Worm (Caenorhabditis elegans) whole organism, L1 larva: Measurements from ENCODE around the gene tpra-1.
A peak's percentile ranks its signal among the peaks of the same experiment; 100 is the strongest.

ENCODE experiments used
- C04F5.9 ChIP-seq: sonication (generic microtip); optimal IDR thresholded peaks from 2 replicates; lab custom pipeline; 2016; ENCODE audit warnings: missing genetic modification characterization, missing compliant biosample characterization
- C16A3.4 ChIP-seq: fragments of 150-350 bp; optimal IDR thresholded peaks from 2 replicates; lab custom pipeline; 2014; ENCODE audit warnings: missing biosample characterization, missing genetic modification characterization
- F16B12.6 ChIP-seq: fragments of 150-350 bp; optimal IDR thresholded peaks from 2 replicates; lab custom pipeline; 2014; ENCODE audit warnings: missing biosample characterization, missing genetic modification characterization
- alr-1 ChIP-seq: fragments of 200-800 bp; sonication (Bioruptor generic); optimal IDR thresholded peaks from 2 replicates; lab custom pipeline; 2018; ENCODE audit warnings: borderline replicate concordance, mild to moderate bottlenecking, missing genetic modification characterization, missing compliant biosample characterization
- aly-2 ChIP-seq: fragments of 150-350 bp; optimal IDR thresholded peaks from 2 replicates; lab custom pipeline; 2014; ENCODE audit warnings: missing biosample characterization, missing genetic modification characterization
- ceh-63 ChIP-seq: fragments of 200-800 bp; sonication (Bioruptor generic); optimal IDR thresholded peaks from 2 replicates; lab custom pipeline; 2018; ENCODE audit warnings: mild to moderate bottlenecking, missing genetic modification characterization, missing compliant biosample characterization
- ceh-8 ChIP-seq: fragments of 200-800 bp; sonication (Bioruptor generic); optimal IDR thresholded peaks from 2 replicates; lab custom pipeline; 2018; ENCODE audit warnings: mild to moderate bottlenecking, missing genetic modification characterization, moderate library complexity, missing compliant biosample characterization
- ceh-82 ChIP-seq, 3 experiments: fragments of 150-350 bp in 1 of 3; sonication (generic microtip) in 2 of 3; optimal IDR thresholded peaks; 2 replicates each; lab custom pipeline; 2014 to 2017; ENCODE audit warnings: missing biosample characterization in 3 of 3, missing genetic modification characterization in 3 of 3
- ceh-88 ChIP-seq: fragments of 200-800 bp; sonication (Bioruptor generic); IDR thresholded peaks from 2 replicates; pipeline ENCODE4 v1.3.6; 2022; ENCODE audit warnings: missing genetic modification characterization, missing compliant biosample characterization
- ceh-90 ChIP-seq: sonication (generic microtip); optimal IDR thresholded peaks from 2 replicates; lab custom pipeline; 2016; ENCODE audit warnings: missing genetic modification characterization, missing compliant biosample characterization
- efl-1 ChIP-seq, 4 experiments: fragments of 150-350 bp; optimal IDR thresholded peaks in 3 of 4; peaks in 1 of 4; 1 replicate in 1 of 4; 2 replicates in 3 of 4; lab custom pipeline; 2014; ENCODE audit warnings: missing biosample characterization in 2 of 4, missing genetic modification characterization in 2 of 4, missing genetic modification reagents in 2 of 4
- efl-3 ChIP-seq: fragments of 200-800 bp; sonication (Bioruptor generic); optimal IDR thresholded peaks from 2 replicates; lab custom pipeline; 2018; ENCODE audit warnings: mild to moderate bottlenecking, missing genetic modification characterization, missing compliant biosample characterization
- egl-13 ChIP-seq: sonication (generic microtip); optimal IDR thresholded peaks from 2 replicates; lab custom pipeline; 2016; ENCODE audit warnings: missing genotype, missing genetic modification reagents, missing genetic modification characterization, missing compliant biosample characterization
- egl-27 ChIP-seq, 2 experiments: fragments of 150-350 bp in 1 of 2; sonication (generic microtip); optimal IDR thresholded peaks; 3 replicates each; lab custom pipeline; 2017 to 2018; ENCODE audit warnings: missing biosample characterization in 2 of 2, missing genetic modification characterization in 2 of 2, missing genetic modification reagents in 2 of 2
- elt-2 ChIP-seq: sonication (generic microtip); optimal IDR thresholded peaks from 2 replicates; lab custom pipeline; 2016; ENCODE audit warnings: missing genetic modification characterization, mild to moderate bottlenecking, inconsistent platforms, missing compliant biosample characterization, missing genetic modification reagents
- elt-3 ChIP-seq, 6 experiments: fragments of 150-350 bp in 1 of 6; sonication (generic microtip); optimal IDR thresholded peaks; 2 replicates each; lab custom pipeline; 2017 to 2018; ENCODE audit warnings: missing biosample characterization in 6 of 6, missing genetic modification characterization in 6 of 6, inconsistent platforms in 1 of 6
- fkh-10 ChIP-seq: sonication (generic microtip); optimal IDR thresholded peaks from 2 replicates; lab custom pipeline; 2017; ENCODE audit warnings: missing biosample characterization, missing genetic modification reagents, missing genetic modification characterization
- fos-1 ChIP-seq: fragments of 150-350 bp; optimal IDR thresholded peaks from 2 replicates; lab custom pipeline; 2014; ENCODE audit warnings: missing biosample characterization, missing genetic modification characterization
- hlh-17 ChIP-seq: fragments of 200-800 bp; sonication (Bioruptor generic); optimal IDR thresholded peaks from 2 replicates; lab custom pipeline; 2018; ENCODE audit warnings: missing genetic modification characterization, mild to moderate bottlenecking, missing compliant biosample characterization, moderate library complexity, borderline replicate concordance
- hpl-2 ChIP-seq: fragments of 150-350 bp; optimal IDR thresholded peaks from 2 replicates; lab custom pipeline; 2014; ENCODE audit warnings: missing biosample characterization, missing genetic modification reagents, missing genetic modification characterization
- jun-1 ChIP-seq: fragments of 150-350 bp; optimal IDR thresholded peaks from 2 replicates; lab custom pipeline; 2014; ENCODE audit warnings: missing biosample characterization, missing genetic modification reagents, missing genetic modification characterization
- lin-15B ChIP-seq: fragments of 150-350 bp; sonication (generic microtip); optimal IDR thresholded peaks from 3 replicates; lab custom pipeline; 2014; ENCODE audit warnings: missing biosample characterization, missing genetic modification characterization
- mdl-1 ChIP-seq, 2 experiments: fragments of 150-350 bp; optimal IDR thresholded peaks; 2 replicates each; lab custom pipeline; 2014 to 2017; ENCODE audit warnings: missing biosample characterization in 2 of 2, missing genetic modification characterization in 2 of 2, inconsistent platforms in 1 of 2
- mep-1 ChIP-seq: fragments of 150-350 bp; optimal IDR thresholded peaks from 2 replicates; lab custom pipeline; 2014; ENCODE audit warnings: missing biosample characterization, missing genetic modification characterization
- nhr-19 ChIP-seq: fragments of 200-800 bp; sonication (Bioruptor generic); conservative IDR thresholded peaks from 2 replicates; pipeline ENCODE4 v1.3.6; 2022; ENCODE audit warnings: missing genetic modification characterization, missing compliant biosample characterization
- nhr-20 ChIP-seq: sonication (generic microtip); optimal IDR thresholded peaks from 2 replicates; lab custom pipeline; 2016; ENCODE audit warnings: mild to moderate bottlenecking, missing genetic modification characterization, missing compliant biosample characterization
- nhr-237 ChIP-seq: fragments of 150-350 bp; optimal IDR thresholded peaks from 2 replicates; lab custom pipeline; 2014; ENCODE audit warnings: missing biosample characterization, missing genetic modification characterization
- nhr-47 ChIP-seq: sonication (generic microtip); optimal IDR thresholded peaks from 2 replicates; lab custom pipeline; 2016; ENCODE audit warnings: mild to moderate bottlenecking, missing genetic modification characterization, moderate library complexity, missing compliant biosample characterization
- nhr-76 ChIP-seq: sonication (generic microtip); optimal IDR thresholded peaks from 2 replicates; lab custom pipeline; 2017; ENCODE audit warnings: missing biosample characterization, missing genetic modification characterization
- nhr-84 ChIP-seq: sonication (generic microtip); optimal IDR thresholded peaks from 2 replicates; lab custom pipeline; 2017; ENCODE audit warnings: missing biosample characterization, missing genetic modification characterization
- pax-3 ChIP-seq: fragments of 200-800 bp; sonication (Bioruptor generic); optimal IDR thresholded peaks from 2 replicates; lab custom pipeline; 2018; ENCODE audit warnings: mild to moderate bottlenecking, missing genetic modification characterization, moderate library complexity, missing compliant biosample characterization
- skn-1 ChIP-seq: fragments of 150-350 bp; optimal IDR thresholded peaks from 2 replicates; lab custom pipeline; 2014; ENCODE audit warnings: missing biosample characterization, missing genetic modification characterization
- snpc-4 ChIP-seq: fragments of 150-350 bp; optimal IDR thresholded peaks from 2 replicates; lab custom pipeline; 2014; ENCODE audit warnings: missing biosample characterization, missing genetic modification characterization
- sox-4 ChIP-seq: sonication (generic microtip); optimal IDR thresholded peaks from 2 replicates; lab custom pipeline; 2016; ENCODE audit warnings: missing genetic modification characterization, missing compliant biosample characterization
- sptf-1 ChIP-seq: fragments of 150-350 bp; optimal IDR thresholded peaks from 2 replicates; lab custom pipeline; 2014; ENCODE audit warnings: missing biosample characterization, missing genetic modification characterization
- tbx-2 ChIP-seq: sonication (generic microtip); optimal IDR thresholded peaks from 2 replicates; lab custom pipeline; 2016; ENCODE audit warnings: missing genetic modification characterization, missing compliant biosample characterization
- unc-30 ChIP-seq: sonication (generic microtip); optimal IDR thresholded peaks from 2 replicates; lab custom pipeline; 2017; ENCODE audit warnings: missing biosample characterization, missing genetic modification characterization
- unc-62 ChIP-seq: fragments of 150-350 bp; optimal IDR thresholded peaks from 2 replicates; lab custom pipeline; 2014; ENCODE audit warnings: missing biosample characterization, missing genetic modification reagents, missing genetic modification characterization
- unc-86 ChIP-seq: sonication (generic microtip); optimal IDR thresholded peaks from 2 replicates; lab custom pipeline; 2016; ENCODE audit warnings: missing genetic modification characterization, missing compliant biosample characterization
- zag-1 ChIP-seq: fragments of 150-350 bp; optimal IDR thresholded peaks from 2 replicates; lab custom pipeline; 2014; ENCODE audit warnings: missing biosample characterization, missing genetic modification characterization
- zip-4 ChIP-seq: fragments of 200-800 bp; sonication (Bioruptor generic); optimal IDR thresholded peaks from 2 replicates; lab custom pipeline; 2018; ENCODE audit warnings: mild to moderate bottlenecking, missing genetic modification characterization, moderate library complexity, missing compliant biosample characterization
- ztf-4 ChIP-seq: fragments of 150-350 bp; optimal IDR thresholded peaks from 2 replicates; lab custom pipeline; 2014; ENCODE audit warnings: missing biosample characterization, missing genetic modification characterization

Gene tpra-1

ce11 chrIV:8927093-8927492 lies 29.2 kb upstream of the tpra-1 start (continued):
- peak; percentile 70 for TF ChIP-seq tbx-2 (tag; lab: Kevin White, UChicago)
- peak; percentile 50 for TF ChIP-seq aly-2
- TF ChIP-seq zag-1 (tag; lab: Kevin White, UChicago), result no peak
- TF ChIP-seq ceh-63, result no peak
- peak; percentile 13 for TF ChIP-seq zip-4
- peak; percentile 76 for TF ChIP-seq C16A3.4 (tag; lab: Kevin White, UChicago)
- TF ChIP-seq ztf-4 (tag; lab: Kevin White, UChicago), result peak; percentile 64
- TF ChIP-seq ceh-82 (tag; optimal IDR thresholded peaks at IDR 0.05; lab: Kevin White, UChicago), result peak; percentile 55 to 62 (median 60)
- no peak for TF ChIP-seq sox-4 (tag; lab: Kevin White, UChicago)
- TF ChIP-seq ceh-90 (tag; lab: Kevin White, UChicago), result no peak
- TF ChIP-seq jun-1 (tag; lab: Kevin White, UChicago), result peak; percentile 61
- peak; percentile 41 for TF ChIP-seq snpc-4 (tag; lab: Kevin White, UChicago)
- TF ChIP-seq nhr-76 (tag; lab: Kevin White, UChicago), result peak; percentile 77
- TF ChIP-seq elt-3 (tag; optimal IDR thresholded peaks at IDR 0.05; lab: Kevin White, UChicago), result peak in 1 of 6 experiments; percentile 75
- no peak for TF ChIP-seq ceh-88 (GFP tag; lab: Robert Waterston, UW)
- TF ChIP-seq unc-86, result peak; percentile 43
- TF ChIP-seq nhr-84, result no peak
- TF ChIP-seq F16B12.6 (tag; lab: Kevin White, UChicago), result peak; percentile 2
- peak; percentile 29 for TF ChIP-seq C04F5.9
- TF ChIP-seq egl-13, result no peak
- TF ChIP-seq ceh-8 (GFP tag; lab: Kevin White, UChicago), result peak; percentile 60
- TF ChIP-seq nhr-20 (tag; lab: Kevin White, UChicago), result peak; percentile 79
- TF ChIP-seq unc-30 (tag; lab: Kevin White, UChicago), result no peak
- peak; percentile 52 for TF ChIP-seq hpl-2 (GFP tag; lab: Kevin White, UChicago)
- no peak for TF ChIP-seq unc-62
- no peak for TF ChIP-seq sptf-1 (tag; lab: Kevin White, UChicago)
- TF ChIP-seq pax-3 (tag; lab: Kevin White, UChicago), result peak; percentile 66
- TF ChIP-seq egl-27 (tag; optimal IDR thresholded peaks at IDR 0.05; lab: Kevin White, UChicago), result peak in 1 of 2 experiments; percentile 14
- peak in 1 of 2 experiments; percentile 84 for TF ChIP-seq mdl-1 (tag; optimal IDR thresholded peaks at IDR 0.05; lab: Kevin White, UChicago)
- no peak for TF ChIP-seq lin-15B
- TF ChIP-seq fkh-10, result no peak
- peak; percentile 64 for TF ChIP-seq fos-1

ce11 chrIV:8929942-8930492 lies 26.3 kb upstream of the tpra-1 start, which contains the start of the genes D1046.18 and slc-25A26:
Gene D1046.18, plus strand, starts transcription at chrIV:8930242.
Gene slc-25A26, plus strand, starts transcription at chrIV:8930442.
- TF ChIP-seq efl-1 (optimal IDR thresholded peaks at IDR 0.05; lab: Kevin White, UChicago) (no peak), efl-1 (GFP tag; optimal IDR thresholded peaks at IDR 0.05 in 1 of 2; lab: Kevin White, UChicago) (no peak), skn-1 (tag; lab: Kevin White, UChicago) (no peak), egl-13 (no peak), nhr-19 (GFP tag; lab: Robert Waterston, UW) (no peak), ceh-88 (GFP tag; lab: Robert Waterston, UW) (no peak), tbx-2 (tag; lab: Kevin White, UChicago) (no peak), lin-15B (no peak), hlh-17 (no peak), jun-1 (tag; lab: Kevin White, UChicago) (no peak), nhr-237 (tag; lab: Kevin White, UChicago) (no peak), sox-4 (tag; lab: Kevin White, UChicago) (no peak), mep-1 (tag; lab: Kevin White, UChicago) (no peak), alr-1 (no peak), efl-3 (GFP tag; lab: Kevin White, UChicago) (no peak), zip-4 (no peak), elt-2 (tag; lab: Kevin White, UChicago) (no peak), nhr-47 (tag; lab: Kevin White, UChicago) (no peak)
